Fruit fly (Drosophila melanogaster) whole organism, wandering third instar larva: ENCODE data around the gene ppk14.

ENCODE experiments used
- Abd-B ChIP-seq: fragments of >200 bp; optimal IDR thresholded peaks from 2 replicates; lab custom pipeline; 2017; ENCODE audit warnings: missing biosample characterization, missing genetic modification characterization
- CG32264 ChIP-seq: fragments of 200-800 bp; sonication (Bioruptor generic); optimal IDR thresholded peaks from 2 replicates; lab custom pipeline; 2016; ENCODE audit warnings: missing biosample characterization, missing genetic modification characterization
- CG9705 ChIP-seq: fragments of 200-800 bp; sonication (Bioruptor generic); optimal IDR thresholded peaks from 2 replicates; lab custom pipeline; 2018; ENCODE audit warnings: missing biosample characterization, mild to moderate bottlenecking, missing genetic modification characterization
- Dif ChIP-seq: fragments of 200-275, 200-300 bp; sonication (Bioruptor generic); optimal IDR thresholded peaks from 2 replicates; lab custom pipeline; 2018; ENCODE audit warnings: missing biosample characterization, missing genetic modification characterization; ENCODE audit not compliant: partially characterized antibody
- GATAd ChIP-seq: sonication (Bioruptor generic); optimal IDR thresholded peaks from 2 replicates; lab custom pipeline; 2016; ENCODE audit warnings: missing biosample characterization, missing genetic modification characterization
- HLH106 ChIP-seq: fragments of 200-800 bp; optimal IDR thresholded peaks from 3 replicates; lab custom pipeline; 2019; ENCODE audit warnings: missing biosample characterization, mild to moderate bottlenecking, missing genetic modification characterization, moderate library complexity
- Hnf4 ChIP-seq: fragments of 200-800 bp; sonication (Bioruptor generic); optimal IDR thresholded peaks from 2 replicates; lab custom pipeline; 2016; ENCODE audit warnings: missing biosample characterization, mild to moderate bottlenecking, missing genetic modification characterization
- Hr78 ChIP-seq: fragments of >200 bp; optimal IDR thresholded peaks from 2 replicates; lab custom pipeline; 2017; ENCODE audit warnings: missing biosample characterization, missing genetic modification characterization
- Hr83 ChIP-seq: fragments of 200-300 bp; sonication (Bioruptor generic); optimal IDR thresholded peaks from 2 replicates; lab custom pipeline; 2016; ENCODE audit warnings: missing biosample characterization, mild to moderate bottlenecking, missing genetic modification characterization, moderate library complexity; ENCODE audit not compliant: poor library complexity, severe bottlenecking
- Jra ChIP-seq: sonication (Bioruptor generic); optimal IDR thresholded peaks from 2 replicates; lab custom pipeline; 2016; ENCODE audit warnings: missing biosample characterization, missing genetic modification characterization
- Myc ChIP-seq: fragments of >200 bp; optimal IDR thresholded peaks from 2 replicates; lab custom pipeline; 2017
- N ChIP-seq: fragments of >200 bp; optimal IDR thresholded peaks from 2 replicates; lab custom pipeline; 2018; ENCODE audit warnings: missing biosample characterization, missing external identifiers, missing genetic modification characterization
- OdsH ChIP-seq: fragments of 200-800 bp; sonication (Bioruptor generic); optimal IDR thresholded peaks from 2 replicates; lab custom pipeline; 2016; ENCODE audit warnings: missing biosample characterization, mild to moderate bottlenecking, missing genetic modification characterization
- Rel ChIP-seq, 2 experiments: fragments of 200-800 bp; sonication (Bioruptor generic) in 1 of 2; optimal IDR thresholded peaks; 2 replicates in 1 of 2; 3 replicates in 1 of 2; lab custom pipeline; 2016 to 2019; ENCODE audit warnings: mild to moderate bottlenecking in 2 of 2, missing biosample characterization in 2 of 2, missing genetic modification characterization in 2 of 2, moderate library complexity in 1 of 2
- Sp1 ChIP-seq: fragments of 200-800 bp; sonication (Bioruptor generic); optimal IDR thresholded peaks from 3 replicates; lab custom pipeline; 2019; ENCODE audit warnings: missing biosample characterization, mild to moderate bottlenecking, missing genetic modification characterization, moderate library complexity
- Vsx2 ChIP-seq: fragments of 200-300, 225-300 bp; sonication (Bioruptor generic); optimal IDR thresholded peaks from 2 replicates; lab custom pipeline; 2018; ENCODE audit warnings: missing biosample characterization, missing genetic modification characterization; ENCODE audit not compliant: partially characterized antibody
- br ChIP-seq: fragments of 200-800 bp; sonication (Bioruptor generic); optimal IDR thresholded peaks from 2 replicates; lab custom pipeline; 2016; ENCODE audit warnings: missing biosample characterization, missing genetic modification characterization
- brk ChIP-seq: fragments of 200-800 bp; sonication (Bioruptor generic); optimal IDR thresholded peaks from 2 replicates; lab custom pipeline; 2016; ENCODE audit warnings: missing biosample characterization, mild to moderate bottlenecking, missing genetic modification characterization
- dmrt93B ChIP-seq: fragments of 200-800 bp; sonication (Bioruptor generic); optimal IDR thresholded peaks from 2 replicates; lab custom pipeline; 2018; ENCODE audit warnings: missing biosample characterization, mild to moderate bottlenecking, missing genetic modification characterization
- dsf ChIP-seq: sonication (Bioruptor generic); optimal IDR thresholded peaks from 2 replicates; lab custom pipeline; 2016; ENCODE audit warnings: missing biosample characterization, missing genetic modification characterization, borderline replicate concordance
- foxo ChIP-seq, 2 experiments: fragments of 200-800 bp; sonication (Bioruptor generic); optimal IDR thresholded peaks; 2 replicates in 1 of 2; 3 replicates in 1 of 2; lab custom pipeline; 2016 to 2017; ENCODE audit warnings: missing biosample characterization in 2 of 2, missing genetic modification characterization in 2 of 2
- fru ChIP-seq: fragments of 200-800 bp; sonication (Bioruptor generic); optimal IDR thresholded peaks from 3 replicates; lab custom pipeline; 2016; ENCODE audit warnings: missing biosample characterization, mild to moderate bottlenecking, missing genetic modification characterization
- h ChIP-seq: fragments of 200-800 bp; sonication (Bioruptor generic); optimal IDR thresholded peaks from 3 replicates; lab custom pipeline; 2016; ENCODE audit warnings: missing biosample characterization, mild to moderate bottlenecking, missing genetic modification characterization
- jim ChIP-seq: fragments of 175-275, 200-325 bp; sonication (Bioruptor generic); optimal IDR thresholded peaks from 2 replicates; lab custom pipeline; 2016; ENCODE audit warnings: missing biosample characterization, mild to moderate bottlenecking, missing genetic modification characterization
- lola ChIP-seq: fragments of >200 bp; optimal IDR thresholded peaks from 2 replicates; lab custom pipeline; 2017; ENCODE audit warnings: missing biosample characterization, missing genetic modification characterization
- pan ChIP-seq: fragments of >200 bp; optimal IDR thresholded peaks from 2 replicates; lab custom pipeline; 2017
- psq ChIP-seq: fragments of 200-800 bp; sonication (Bioruptor generic); optimal IDR thresholded peaks from 3 replicates; lab custom pipeline; 2017; ENCODE audit warnings: missing biosample characterization, mild to moderate bottlenecking, missing genetic modification characterization, moderate library complexity
- rgr ChIP-seq: fragments of 200-800 bp; sonication (Bioruptor generic); optimal IDR thresholded peaks from 3 replicates; lab custom pipeline; 2016; ENCODE audit warnings: missing biosample characterization, mild to moderate bottlenecking, missing genetic modification characterization
- tai ChIP-seq: sonication (Bioruptor generic); optimal IDR thresholded peaks from 2 replicates; lab custom pipeline; 2016; ENCODE audit warnings: missing biosample characterization, missing genetic modification characterization
- usp ChIP-seq: fragments of >200 bp; optimal IDR thresholded peaks from 2 replicates; lab custom pipeline; 2017; ENCODE audit warnings: missing biosample characterization, missing genetic modification characterization
- woc ChIP-seq: sonication (Bioruptor generic); optimal IDR thresholded peaks from 2 replicates; lab custom pipeline; 2016; ENCODE audit warnings: missing biosample characterization, mild to moderate bottlenecking, missing genetic modification characterization

ppk14 gene

DNA sequence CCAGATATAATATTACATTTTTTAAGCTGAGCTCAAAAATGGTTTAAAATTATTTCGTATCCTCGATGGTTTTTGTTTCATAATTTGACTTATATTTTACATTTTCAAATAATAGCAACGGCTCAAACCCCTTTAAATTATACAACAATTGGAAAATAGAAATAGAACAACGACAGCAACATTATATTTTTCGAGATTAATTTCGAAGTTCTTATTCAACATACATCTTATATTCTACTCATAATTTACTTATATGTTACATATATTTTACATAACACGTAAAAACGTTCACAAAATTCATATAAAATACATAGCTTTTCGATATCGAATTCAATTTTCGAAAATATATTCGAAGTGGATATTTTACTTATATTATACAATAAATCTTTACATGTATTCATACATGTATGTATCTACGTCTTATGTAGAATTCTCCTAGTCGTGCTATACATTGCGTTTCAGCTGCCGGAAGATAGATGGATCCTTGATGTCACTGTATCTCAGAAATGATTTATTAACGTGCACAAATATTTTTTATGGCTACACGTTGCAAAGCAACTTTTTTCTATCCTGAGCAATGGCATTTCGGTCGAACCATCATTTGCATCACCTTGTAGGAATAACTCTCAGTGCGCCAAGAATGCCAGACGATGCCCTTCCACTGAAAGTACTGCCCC, 2.1 kb downstream of the ppk14 start:
- TF ChIP-seq foxo (GFP tag; optimal IDR thresholded peaks at IDR 0.05; lab: Kevin White, UChicago) (peak in 1 of 2 experiments; percentile 3), Abd-B (GFP tag; lab: Kevin White, UChicago) (no peak), Vsx2 (GFP tag; lab: Kevin White, UChicago) (no peak), Myc (lab: Kevin White, UChicago) (peak; percentile 68)

DNA sequence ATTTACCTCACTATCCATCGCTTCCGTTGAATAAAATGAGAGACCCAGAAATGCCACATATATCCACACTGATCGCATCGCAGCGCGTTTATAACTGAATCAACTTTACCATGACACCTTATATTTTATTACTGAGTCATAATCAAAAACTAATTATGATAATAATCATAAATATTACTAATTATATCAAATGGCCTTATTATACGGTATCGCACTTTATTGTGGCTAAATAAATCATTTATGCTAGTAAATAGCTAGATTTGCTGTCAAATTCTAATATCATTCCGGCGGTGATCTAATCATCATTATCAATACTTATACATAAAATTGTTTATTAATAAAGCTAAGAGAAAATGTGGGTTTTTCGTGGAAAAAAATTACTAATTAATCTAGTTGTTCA, 3.5 kb downstream of the ppk14 start, which contains the start of gene CG9500:
CG9500 (minus strand) TSS at position 101 of the 400 bp plus-strand sequence.
- TF ChIP-seq fru (GFP tag; lab: Kevin White, UChicago) (no peak), h (GFP tag; lab: Kevin White, UChicago) (no peak), CG9705 (GFP tag; lab: Kevin White, UChicago) (no peak), Hr83 (GFP tag; lab: Kevin White, UChicago) (no peak), psq (GFP tag; lab: Kevin White, UChicago) (no peak), Myc (lab: Kevin White, UChicago) (no peak), jim (no peak), lola (GFP tag; lab: Kevin White, UChicago) (no peak), Rel (GFP tag; optimal IDR thresholded peaks at IDR 0.05; lab: Kevin White, UChicago) (no peak), Rel (tag; optimal IDR thresholded peaks at IDR 0.05; lab: Kevin White, UChicago) (no peak), tai (GFP tag; lab: Kevin White, UChicago) (no peak), br (GFP tag; lab: Kevin White, UChicago) (no peak), OdsH (GFP tag; lab: Kevin White, UChicago) (no peak), dsf (GFP tag; lab: Kevin White, UChicago) (no peak), Vsx2 (GFP tag; lab: Kevin White, UChicago) (no peak), woc (no peak), usp (GFP tag; lab: Kevin White, UChicago) (no peak)
- TF ChIP-seq, all 38 proteins: peak for 0

DNA sequence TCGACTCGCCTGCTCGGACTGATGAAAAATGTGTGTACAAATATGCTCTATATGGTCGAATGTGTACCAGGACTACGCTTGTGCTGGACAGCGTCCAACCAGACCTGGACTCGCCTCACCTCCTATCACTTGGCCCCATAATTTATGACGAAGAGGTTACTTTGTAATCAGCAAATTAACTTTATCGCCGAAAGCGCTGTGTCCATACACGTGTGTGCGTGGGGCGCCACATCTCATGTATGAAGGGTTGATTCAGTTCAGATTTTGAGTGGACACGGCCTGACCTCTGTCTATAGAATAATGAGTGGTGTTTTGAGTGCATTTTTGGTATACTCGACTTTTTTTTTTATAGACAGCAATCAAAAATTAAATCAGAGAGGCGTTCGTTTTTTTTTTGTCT, 5.3 kb downstream of the ppk14 start:
- TF ChIP-seq CG9705 (GFP tag; lab: Kevin White, UChicago) (no peak), Jra (GFP tag; lab: Kevin White, UChicago) (no peak), dmrt93B (GFP tag; lab: Kevin White, UChicago) (no peak), pan (lab: Kevin White, UChicago) (no peak), jim (no peak), tai (GFP tag; lab: Kevin White, UChicago) (no peak)

DNA sequence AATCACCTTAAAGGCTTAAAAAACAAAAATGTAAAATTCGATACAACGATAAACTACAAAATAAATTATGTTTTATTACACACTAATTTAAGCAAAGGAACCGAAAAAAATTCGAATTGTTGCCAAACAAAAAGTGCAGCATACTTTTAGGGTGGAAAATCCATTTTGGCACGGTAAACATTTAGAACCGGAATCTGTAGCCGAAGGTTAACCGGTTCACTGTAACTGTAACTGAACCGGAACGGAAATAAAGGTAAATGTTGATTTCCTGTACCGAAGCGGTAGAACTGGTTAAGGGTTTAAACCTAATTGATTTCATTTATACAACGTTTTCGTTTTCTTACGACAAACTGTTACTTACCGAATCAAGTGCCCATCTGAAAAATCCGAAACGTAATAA, 12.2 kb downstream of the ppk14 start:
- TF ChIP-seq N (GFP tag; lab: Kevin White, UChicago) (no peak), dsf (GFP tag; lab: Kevin White, UChicago) (no peak), rgr (GFP tag; lab: Kevin White, UChicago) (no peak), tai (GFP tag; lab: Kevin White, UChicago) (no peak), Hr78 (GFP tag; lab: Kevin White, UChicago) (no peak), Hnf4 (GFP tag; lab: Kevin White, UChicago) (no peak), Hr83 (GFP tag; lab: Kevin White, UChicago) (no peak), HLH106 (no peak), Dif (GFP tag; lab: Kevin White, UChicago) (no peak), Myc (lab: Kevin White, UChicago) (no peak), foxo (GFP tag; optimal IDR thresholded peaks at IDR 0.05; lab: Kevin White, UChicago) (no peak), CG32264 (GFP tag; lab: Kevin White, UChicago) (no peak), CG9705 (GFP tag; lab: Kevin White, UChicago) (no peak), h (GFP tag; lab: Kevin White, UChicago) (no peak), brk (no peak), GATAd (GFP tag; lab: Kevin White, UChicago) (no peak), pan (lab: Kevin White, UChicago) (no peak), jim (no peak)
- TF ChIP-seq, all 38 proteins: peak for 0

DNA sequence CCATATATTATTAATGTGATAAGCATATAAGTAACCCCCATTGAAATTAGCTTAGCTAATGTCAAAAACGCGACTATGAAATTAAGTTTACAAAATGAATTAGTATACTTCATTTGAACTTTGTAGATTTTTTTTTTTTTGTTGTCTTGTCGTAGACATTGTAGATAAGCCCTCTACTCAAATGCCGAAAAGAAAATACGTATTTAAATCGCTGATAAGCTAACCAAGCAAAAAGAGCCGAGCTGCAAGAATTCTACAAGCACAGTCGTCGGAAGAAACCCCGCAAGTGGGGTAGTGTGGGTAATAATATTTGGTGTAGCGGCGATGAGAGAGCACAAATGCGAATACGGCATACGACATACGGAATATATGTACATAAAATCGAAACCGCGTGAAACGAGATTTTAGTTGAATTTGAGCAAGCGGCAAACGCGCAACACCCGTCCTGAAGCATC, 12.7 kb downstream of the ppk14 start, which contains the start of gene Nepl4:
Nepl4 (plus strand) TSS at position 405 of the 455 bp plus-strand sequence.
- TF ChIP-seq Rel (GFP tag; optimal IDR thresholded peaks at IDR 0.05; lab: Kevin White, UChicago) = no peak
- TF ChIP-seq Rel (tag; optimal IDR thresholded peaks at IDR 0.05; lab: Kevin White, UChicago) = peak; percentile 65
- TF ChIP-seq Sp1 (GFP tag; lab: Kevin White, UChicago) = no peak
